Worm (Caenorhabditis elegans) whole organism, young adult: ENCODE measurements around the gene F49C12.6.
"Not testable (repeated sequence)": the region's sequence is repeated elsewhere in the genome, so short reads cannot be mapped to it uniquely, and the experiment has no call there.

Experiments used
- B0019.2 ChIP-seq: fragments of 200-800 bp; sonication (Bioruptor generic); conservative IDR thresholded peaks from 2 replicates; pipeline ENCODE4 v1.3.6; 2022; ENCODE audit warnings: missing genetic modification reagents, missing genetic modification characterization, missing compliant biosample characterization
- F23B12.7 ChIP-seq: sonication (generic microtip); optimal IDR thresholded peaks from 2 replicates; lab custom pipeline; 2017; ENCODE audit warnings: missing genetic modification characterization, mild to moderate bottlenecking, missing compliant biosample characterization, antibody characterized with exemption, moderate library complexity; ENCODE audit not compliant: insufficient read depth
- K11D2.4 ChIP-seq: fragments of 200-800 bp; sonication (Bioruptor generic); IDR thresholded peaks from 2 replicates; pipeline ENCODE4 v1.3.6; 2022; ENCODE audit warnings: missing genetic modification reagents, missing genetic modification characterization, missing compliant biosample characterization
- T26A5.8 ChIP-seq: sonication (generic microtip); optimal IDR thresholded peaks from 2 replicates; lab custom pipeline; 2016; ENCODE audit warnings: missing genetic modification characterization, missing compliant biosample characterization
- aptf-2 ChIP-seq: fragments of 200-800 bp; sonication (Bioruptor generic); conservative IDR thresholded peaks from 2 replicates; pipeline ENCODE4 v1.3.6; 2022; ENCODE audit warnings: missing genetic modification reagents, missing genetic modification characterization, missing compliant biosample characterization
- attf-3 ChIP-seq: fragments of 200-800 bp; sonication (Bioruptor generic); conservative IDR thresholded peaks from 2 replicates; pipeline ENCODE4 v1.3.6; 2022; ENCODE audit warnings: missing genetic modification reagents, missing genetic modification characterization, missing compliant biosample characterization
- attf-5 ChIP-seq: fragments of 200-800 bp; sonication (Bioruptor generic); optimal IDR thresholded peaks from 2 replicates; lab custom pipeline; 2018; ENCODE audit warnings: mild to moderate bottlenecking, missing genetic modification characterization, missing compliant biosample characterization
- bed-1 ChIP-seq: fragments of 200-800 bp; sonication (Bioruptor generic); IDR thresholded peaks from 2 replicates; pipeline ENCODE4 v1.3.6; 2022; ENCODE audit warnings: missing genetic modification reagents, missing genetic modification characterization, missing compliant biosample characterization
- ccch-3 ChIP-seq: fragments of 200-800 bp; sonication (Bioruptor generic); optimal IDR thresholded peaks from 2 replicates; lab custom pipeline; 2018; ENCODE audit warnings: mild to moderate bottlenecking, missing genetic modification characterization, missing compliant biosample characterization
- cebp-1 ChIP-seq, 2 experiments: fragments of 200-800 bp in 1 of 2; sonication (Bioruptor generic) in 1 of 2; sonication (generic microtip) in 1 of 2; IDR thresholded peaks in 1 of 2; optimal IDR thresholded peaks in 1 of 2; 2 replicates each; pipeline versions ENCODE4 v1.3.6 to Lab custom; 2017 to 2022; ENCODE audit warnings: missing compliant biosample characterization in 2 of 2, missing genetic modification characterization in 2 of 2, mild to moderate bottlenecking in 1 of 2, missing genetic modification reagents in 1 of 2, moderate library complexity in 1 of 2
- ceh-100 ChIP-seq: fragments of 200-800 bp; sonication (Bioruptor generic); IDR thresholded peaks from 2 replicates; pipeline ENCODE4 v1.3.6; 2022; ENCODE audit warnings: missing genetic modification reagents, missing genetic modification characterization, missing compliant biosample characterization
- ceh-27 ChIP-seq: fragments of 200-800 bp; sonication (Bioruptor generic); optimal IDR thresholded peaks from 2 replicates; lab custom pipeline; 2018; ENCODE audit warnings: mild to moderate bottlenecking, missing genetic modification characterization, moderate library complexity, missing compliant biosample characterization
- ceh-58 ChIP-seq: fragments of 200-800 bp; sonication (Bioruptor generic); IDR thresholded peaks from 2 replicates; pipeline ENCODE4 v1.3.6; 2022; ENCODE audit warnings: missing genetic modification characterization, missing compliant biosample characterization
- ceh-79 ChIP-seq: sonication (generic microtip); optimal IDR thresholded peaks from 2 replicates; lab custom pipeline; 2017; ENCODE audit warnings: mild to moderate bottlenecking, missing genetic modification characterization, missing compliant biosample characterization
- ceh-91 ChIP-seq: fragments of 200-800 bp; sonication (Bioruptor generic); IDR thresholded peaks from 2 replicates; pipeline ENCODE4 v1.3.6; 2022; ENCODE audit warnings: missing genetic modification reagents, missing genetic modification characterization, missing compliant biosample characterization
- dpff-1 ChIP-seq: sonication (generic microtip); optimal IDR thresholded peaks from 2 replicates; lab custom pipeline; 2017; ENCODE audit warnings: mild to moderate bottlenecking, missing genetic modification characterization, missing compliant biosample characterization
- dpl-1 ChIP-seq: fragments of 150-350 bp; optimal IDR thresholded peaks from 2 replicates; lab custom pipeline; 2014; ENCODE audit warnings: missing biosample characterization, missing genetic modification reagents, missing genetic modification characterization
- efl-1 ChIP-seq: fragments of 150-350 bp; optimal IDR thresholded peaks from 2 replicates; lab custom pipeline; 2014; ENCODE audit warnings: missing biosample characterization, missing genetic modification reagents, missing genetic modification characterization
- egl-18 ChIP-seq: fragments of 200-800 bp; sonication (Bioruptor generic); IDR thresholded peaks from 2 replicates; pipeline ENCODE4 v1.3.6; 2022; ENCODE audit warnings: missing genetic modification reagents, missing genetic modification characterization, missing compliant biosample characterization
- egrh-3 ChIP-seq: fragments of 200-800 bp; sonication (Bioruptor generic); IDR thresholded peaks from 2 replicates; pipeline ENCODE4 v1.3.6; 2022; ENCODE audit warnings: missing genetic modification reagents, missing genetic modification characterization, missing compliant biosample characterization
- ekl-4 ChIP-seq: fragments of 200-800 bp; sonication (Bioruptor generic); IDR thresholded peaks from 2 replicates; pipeline ENCODE4 v1.3.6; 2022; ENCODE audit warnings: missing genetic modification reagents, missing genetic modification characterization, missing compliant biosample characterization
- gei-17 ChIP-seq: fragments of 200-800 bp; sonication (Bioruptor generic); optimal IDR thresholded peaks from 2 replicates; lab custom pipeline; 2018; ENCODE audit warnings: mild to moderate bottlenecking, missing genetic modification characterization, missing compliant biosample characterization
- him-1 ChIP-seq: sonication (generic microtip); optimal IDR thresholded peaks from 2 replicates; lab custom pipeline; 2016; ENCODE audit warnings: missing genotype, missing genetic modification reagents, missing genetic modification characterization, missing compliant biosample characterization
- hmg-20 ChIP-seq: fragments of 200-800 bp; sonication (Bioruptor generic); IDR thresholded peaks from 2 replicates; pipeline ENCODE4 v1.3.6; 2022; ENCODE audit warnings: missing genetic modification reagents, missing genetic modification characterization, missing compliant biosample characterization
- lag-1 ChIP-seq: fragments of 200-800 bp; sonication (Bioruptor generic); IDR thresholded peaks from 2 replicates; pipeline ENCODE4 v1.3.6; 2022; ENCODE audit warnings: missing genetic modification reagents, missing genetic modification characterization, missing compliant biosample characterization
- let-526 ChIP-seq: fragments of 200-800 bp; sonication (Bioruptor generic); IDR thresholded peaks from 2 replicates; pipeline ENCODE4 v1.3.6; 2022; ENCODE audit warnings: missing genetic modification reagents, missing genetic modification characterization, missing compliant biosample characterization
- madf-10 ChIP-seq: sonication (generic microtip); optimal IDR thresholded peaks from 2 replicates; lab custom pipeline; 2016; ENCODE audit warnings: mild to moderate bottlenecking, missing genetic modification characterization, missing compliant biosample characterization
- mel-28 ChIP-seq: sonication (generic microtip); optimal IDR thresholded peaks from 2 replicates; lab custom pipeline; 2016; ENCODE audit warnings: borderline replicate concordance, mild to moderate bottlenecking, missing genetic modification characterization, missing compliant biosample characterization
- mxl-1 ChIP-seq: sonication (generic microtip); optimal IDR thresholded peaks from 2 replicates; lab custom pipeline; 2016; ENCODE audit warnings: missing genetic modification characterization, missing compliant biosample characterization
- pbrm-1 ChIP-seq: fragments of 200-800 bp; sonication (Bioruptor generic); IDR thresholded peaks from 2 replicates; pipeline ENCODE4 v1.3.6; 2022; ENCODE audit warnings: missing genetic modification reagents, missing genetic modification characterization, missing compliant biosample characterization
- pha-4 ChIP-seq: fragments of 150-350 bp; sonication (generic microtip); optimal IDR thresholded peaks from 2 replicates; lab custom pipeline; 2014; ENCODE audit warnings: missing biosample characterization, missing genetic modification reagents, missing genetic modification characterization
- rcor-1 ChIP-seq: fragments of 200-800 bp; sonication (Bioruptor generic); IDR thresholded peaks from 2 replicates; pipeline ENCODE4 v1.3.6; 2022; ENCODE audit warnings: missing genetic modification reagents, missing genetic modification characterization, missing compliant biosample characterization
- rpc-1 ChIP-seq, 2 experiments: fragments of 150-350 bp in 1 of 2; sonication (generic microtip) in 1 of 2; optimal IDR thresholded peaks; 2 replicates each; lab custom pipeline; 2014 to 2018; ENCODE audit warnings: missing biosample characterization in 1 of 2, missing genetic modification characterization in 1 of 2, missing genetic modification reagents in 1 of 2, missing genotype in 1 of 2
- snpc-1.3 ChIP-seq: sonication (generic microtip); optimal IDR thresholded peaks from 2 replicates; lab custom pipeline; 2017; ENCODE audit warnings: missing genetic modification characterization, mild to moderate bottlenecking, missing compliant biosample characterization, antibody characterized with exemption, moderate library complexity, missing genotype, missing genetic modification reagents; ENCODE audit not compliant: insufficient read depth
- tbp1 ChIP-seq: fragments of 200-800 bp; sonication (Bioruptor generic); optimal IDR thresholded peaks from 2 replicates; lab custom pipeline; 2018; ENCODE audit warnings: mild to moderate bottlenecking, missing genetic modification characterization, missing compliant biosample characterization
- tlf-1 ChIP-seq: fragments of 200-800 bp; sonication (Bioruptor generic); optimal IDR thresholded peaks from 2 replicates; lab custom pipeline; 2018; ENCODE audit warnings: mild to moderate bottlenecking, missing genetic modification characterization, missing compliant biosample characterization

The F49C12.6 gene

DNA sequence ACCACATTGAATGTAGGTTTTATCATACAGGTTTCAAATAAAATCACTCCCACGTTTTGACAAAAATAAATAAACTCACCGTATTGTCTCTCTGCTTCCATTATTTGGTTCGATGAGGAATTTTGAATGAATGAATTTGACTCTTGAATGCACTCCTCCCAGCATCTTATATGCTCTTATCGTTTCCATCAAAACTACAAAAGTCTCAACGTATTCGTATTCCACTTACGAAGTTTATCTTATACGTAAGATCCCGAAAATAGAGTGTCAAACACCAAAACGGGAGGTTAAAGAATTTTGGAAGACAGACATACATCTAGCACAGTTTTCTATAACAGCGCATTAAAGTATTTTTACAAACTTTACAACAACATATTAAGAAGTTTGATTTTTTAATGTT lies 15.1 kb downstream of the F49C12.6 start, which contains the start of gene nhr-264:
Gene nhr-264 (minus strand): TSS at position 101 of the 400 bp plus-strand sequence.
- TF ChIP-seq aptf-2 (GFP tag; lab: Robert Waterston, UW); tlf-1 (GFP tag; lab: Kevin White, UChicago); snpc-1.3 (tag; lab: Kevin White, UChicago): not testable (repeated sequence)

DNA sequence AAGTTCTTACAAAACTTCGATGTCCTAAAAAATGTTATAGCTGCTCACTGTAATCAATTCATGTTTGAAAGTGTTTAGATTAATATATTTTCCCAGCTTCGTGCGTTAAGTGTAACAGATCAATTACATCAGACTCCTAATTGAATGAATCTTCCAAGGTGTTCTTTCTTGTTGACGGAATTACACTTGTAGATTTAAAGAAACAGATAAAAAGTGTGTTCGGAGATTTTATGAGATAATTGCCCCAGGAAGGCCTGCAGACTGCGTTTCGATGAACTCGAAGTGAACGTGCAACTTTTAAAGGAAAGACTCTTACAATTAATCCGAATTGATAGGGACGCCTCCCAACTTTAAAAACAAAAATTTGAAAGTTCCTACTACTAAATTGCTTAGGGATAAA lies 19.2 kb downstream of the F49C12.6 start:
- TF ChIP-seq attf-3 (GFP tag; lab: Robert Waterston, UW) (no peak), pha-4 (tag; lab: Kevin White, UChicago) (no peak), T26A5.8 (tag; lab: Kevin White, UChicago) (no peak), pbrm-1 (no peak), dpl-1 (GFP tag; lab: Kevin White, UChicago) (no peak), let-526 (no peak), cebp-1 (GFP tag; IDR thresholded peaks at IDR 0.05; lab: Robert Waterston, UW) (no peak), cebp-1 (tag; optimal IDR thresholded peaks at IDR 0.05; lab: Kevin White, UChicago) (no peak), ceh-100 (GFP tag; lab: Robert Waterston, UW) (no peak), ceh-91 (GFP tag; lab: Robert Waterston, UW) (no peak), bed-1 (GFP tag; lab: Robert Waterston, UW) (no peak), K11D2.4 (GFP tag; lab: Robert Waterston, UW) (no peak), egl-18 (GFP tag; lab: Robert Waterston, UW) (no peak), efl-1 (no peak), mel-28 (tag; lab: Kevin White, UChicago) (no peak), dpff-1 (no peak), ceh-27 (GFP tag; lab: Kevin White, UChicago) (no peak), mxl-1 (no peak), hmg-20 (GFP tag; lab: Robert Waterston, UW) (no peak), tbp1 (GFP tag; lab: Kevin White, UChicago) (no peak)
- TF ChIP-seq, all 124 proteins: peak for 0

DNA sequence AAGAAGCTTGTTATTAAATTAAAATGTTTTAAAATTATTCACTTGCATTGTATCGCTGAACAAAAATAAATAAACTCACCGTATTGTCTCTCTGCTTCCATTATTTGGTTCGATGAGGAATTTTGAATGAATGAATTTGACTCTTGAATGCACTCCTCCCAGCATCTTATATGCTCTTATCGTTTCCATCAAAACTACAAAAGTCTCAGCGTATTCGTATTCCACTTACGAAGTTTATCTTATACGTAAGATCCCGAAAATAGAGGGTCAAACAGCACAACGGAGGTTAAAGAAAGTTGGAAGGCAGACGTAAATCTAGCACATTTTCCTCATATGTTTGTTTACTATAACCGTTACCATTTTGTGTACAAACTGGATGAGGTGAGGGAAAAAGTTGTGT lies 22.6 kb downstream of the F49C12.6 start, which contains the start of gene nhr-267:
Gene nhr-267 (minus strand): TSS at position 101 of the 400 bp plus-strand sequence.
- TF ChIP-seq B0019.2 (GFP tag; lab: Robert Waterston, UW); lag-1 (GFP tag; lab: Robert Waterston, UW); F23B12.7 (tag; lab: Kevin White, UChicago): not testable (repeated sequence)

DNA sequence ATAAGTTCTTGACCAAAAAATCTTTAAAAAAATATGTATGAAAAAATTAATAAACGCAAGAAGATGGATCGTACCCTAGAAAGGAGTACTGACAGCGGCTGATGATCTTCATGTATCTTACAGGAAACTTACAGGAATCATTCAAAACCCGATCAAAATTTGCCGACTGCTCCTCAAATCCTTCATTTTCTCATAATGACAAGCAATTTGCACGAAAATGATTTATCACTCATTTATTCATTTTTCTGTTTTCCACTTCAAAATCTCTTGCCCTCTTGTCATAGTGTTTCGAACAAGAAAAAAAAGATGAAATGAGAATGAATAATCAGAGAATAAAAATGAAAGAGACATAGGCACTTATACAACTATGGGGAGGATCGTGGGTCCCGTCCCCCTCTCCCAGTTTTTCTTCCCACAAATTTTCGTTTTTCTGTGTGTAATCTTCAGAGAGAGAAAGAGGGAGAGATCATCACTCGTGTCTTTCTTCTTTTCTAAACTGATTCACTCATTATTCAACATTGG lies 34.8 kb downstream of the F49C12.6 start, which contains the start of gene nmy-3:
Gene nmy-3 (plus strand): TSS at position 472 of the 522 bp plus-strand sequence.
- TF ChIP-seq him-1 (tag; lab: Kevin White, UChicago): no peak
- no peak for TF ChIP-seq attf-5
- TF ChIP-seq rcor-1: no peak
- TF ChIP-seq gei-17 (GFP tag; lab: Kevin White, UChicago): no peak
- TF ChIP-seq ceh-79 (tag; lab: Kevin White, UChicago): no peak
- no peak for TF ChIP-seq rpc-1 (optimal IDR thresholded peaks at IDR 0.05; lab: Kevin White, UChicago)
- no peak for TF ChIP-seq rpc-1 (tag; optimal IDR thresholded peaks at IDR 0.05; lab: Kevin White, UChicago)
- no peak for TF ChIP-seq madf-10
- no peak for TF ChIP-seq egrh-3 (GFP tag; lab: Robert Waterston, UW)
- no peak for TF ChIP-seq ekl-4
- no peak for TF ChIP-seq ccch-3
- no peak for TF ChIP-seq ceh-58
